Fruit fly (Drosophila melanogaster): Measurements from ENCODE around the gene CG3397.

The CG3397 gene

DNA sequence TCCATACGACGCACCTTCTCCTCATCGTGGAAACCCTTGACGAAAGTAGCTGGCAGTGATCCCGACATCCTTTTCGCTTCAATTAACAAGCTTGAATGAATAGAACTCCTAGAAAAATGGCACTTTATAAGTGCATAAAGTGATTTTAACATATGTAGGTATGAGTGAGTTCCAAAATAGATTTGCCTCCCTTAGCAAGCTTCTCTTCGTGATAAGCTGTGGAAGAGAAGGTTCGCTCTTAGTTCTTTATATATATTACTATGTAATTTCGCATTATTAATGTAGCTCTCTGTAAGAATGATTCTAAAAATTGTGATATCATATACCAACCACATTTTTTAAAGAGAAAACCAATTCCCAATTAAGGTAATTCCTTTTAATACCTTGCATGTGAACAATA is at the start of gene CG3397:
Gene CG3397 (minus strand): TSS at position 101 of the 400 bp plus-strand sequence.
- TF ChIP-seq CTCF (optimal IDR thresholded peaks at IDR 0.05) (no peak), CG8478 (optimal IDR thresholded peaks at IDR 0.05) (no peak)

DNA sequence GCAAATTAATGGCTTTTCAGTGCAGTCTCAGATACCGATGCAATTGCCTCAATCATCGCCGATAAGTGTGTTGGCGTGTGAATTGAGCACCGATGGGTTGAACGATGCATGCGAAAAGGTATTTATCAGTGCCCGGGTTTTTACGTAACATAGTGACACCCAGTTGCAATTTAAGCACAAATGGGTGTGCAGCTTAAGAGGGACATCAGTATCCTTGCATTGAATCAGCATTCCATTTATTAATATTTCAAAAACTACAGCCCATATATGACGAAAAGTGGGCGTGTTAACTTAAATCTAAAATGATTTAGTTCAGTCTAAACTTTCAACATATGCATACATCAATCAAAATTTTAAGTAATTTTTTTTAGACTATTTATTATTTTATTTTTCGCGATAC is 48.5 kb upstream of the CG3397 start, which contains the start of gene ssp5:
Gene ssp5 (plus strand): TSS at position 301 of the 400 bp plus-strand sequence.
- TF ChIP-seq CTCF (optimal IDR thresholded peaks at IDR 0.05): no peak
- TF ChIP-seq CG8478 (optimal IDR thresholded peaks at IDR 0.05): no peak

- TF ChIP-seq CG8478 (optimal IDR thresholded peaks at IDR 0.05) (no peak), CTCF (optimal IDR thresholded peaks at IDR 0.05) (no peak)
Measured at dm6 chr3R:12031657-12032056, 47.3 kb upstream of the CG3397 start, which contains the start of the genes CG31358, CG42504 and CG42505. TSS of gene CG31358 (minus strand) at chr3R:12031757. TSS of gene CG42504 (minus strand) at chr3R:12031757. TSS of gene CG42505 (minus strand) at chr3R:12031757.

dm6 chr3R:12020987-12021386 is 36.6 kb upstream of the CG3397 start:
- TF ChIP-seq CTCF (optimal IDR thresholded peaks at IDR 0.05): no peak
- TF ChIP-seq CG8478 (optimal IDR thresholded peaks at IDR 0.05): no peak

- TF ChIP-seq CG8478 (optimal IDR thresholded peaks at IDR 0.05): no peak
- no peak for TF ChIP-seq CTCF (optimal IDR thresholded peaks at IDR 0.05)
Measured at dm6 chr3R:12016828-12017280, 32.5 kb upstream of the CG3397 start, which contains the start of the genes DCAF12 and Spt3. TSS of gene DCAF12 (minus strand) at chr3R:12017031. TSS of gene Spt3 (plus strand) at chr3R:12017156.

DNA sequence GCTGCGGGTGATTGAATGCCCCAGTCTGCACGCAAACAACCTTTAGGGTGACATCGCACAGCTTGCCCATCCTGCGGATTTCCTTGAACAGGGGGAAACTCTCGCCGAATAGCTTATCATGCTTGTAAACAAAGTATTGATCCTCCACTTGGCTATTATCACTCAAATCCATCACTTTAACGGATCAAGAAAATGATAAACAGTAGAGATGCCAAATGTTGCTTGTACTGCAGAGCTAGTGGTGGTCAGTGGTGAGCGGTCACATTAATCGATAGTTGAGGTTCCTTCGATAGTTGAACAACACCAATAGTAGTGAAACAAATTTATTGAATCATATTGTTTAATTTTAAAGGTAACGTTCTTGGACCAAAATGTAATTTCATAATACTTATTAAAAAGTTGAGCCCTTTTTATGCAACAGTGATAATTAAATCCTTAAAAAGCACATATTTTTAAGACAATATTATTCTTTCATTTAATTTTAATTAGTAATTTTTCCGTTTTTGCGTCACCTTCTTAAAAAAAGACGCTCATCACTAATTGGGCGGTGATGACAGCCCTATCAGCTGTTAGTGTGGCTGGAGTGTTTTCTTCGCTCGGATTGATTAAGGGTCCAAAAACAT is 26.0 kb upstream of the CG3397 start, which contains the start of the genes KLHL18 and GCC185:
Gene KLHL18 (minus strand): TSS at position 233 of the 623 bp plus-strand sequence.
Gene GCC185 (plus strand): TSS at position 571 of the 623 bp plus-strand sequence.
- no peak for TF ChIP-seq CG8478 (optimal IDR thresholded peaks at IDR 0.05)
- TF ChIP-seq CTCF (optimal IDR thresholded peaks at IDR 0.05): no peak

- TF ChIP-seq CTCF (optimal IDR thresholded peaks at IDR 0.05) (no peak), CG8478 (optimal IDR thresholded peaks at IDR 0.05) (no peak)
Measured at dm6 chr3R:12006417-12006816, 22.1 kb upstream of the CG3397 start.

- TF ChIP-seq CTCF (optimal IDR thresholded peaks at IDR 0.05): no peak
- TF ChIP-seq CG8478 (optimal IDR thresholded peaks at IDR 0.05): no peak
Measured at dm6 chr3R:12005417-12005816, 21.1 kb upstream of the CG3397 start, which contains the start of gene Tk. TSS of gene Tk (minus strand) at chr3R:12005473.

DNA sequence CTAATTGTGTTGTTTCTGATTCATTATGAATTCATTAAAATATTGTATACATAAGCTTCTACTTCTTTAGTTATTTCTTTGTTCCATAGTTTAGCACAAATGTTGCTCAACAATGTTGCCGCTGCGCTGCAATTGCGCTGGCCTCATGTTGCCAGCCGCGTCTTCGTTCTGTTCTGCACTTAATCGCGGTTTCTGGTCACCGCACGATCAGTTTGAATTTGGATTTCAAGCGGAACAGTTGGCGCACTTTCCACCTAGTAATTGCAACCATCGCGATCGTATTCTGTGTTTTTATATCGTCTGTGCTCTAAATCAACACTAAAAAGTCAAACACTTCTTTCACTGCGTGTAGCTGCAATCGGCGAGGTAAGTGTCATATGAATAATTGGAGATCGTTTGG is 14.7 kb upstream of the CG3397 start, which contains the start of gene Ect3:
Gene Ect3 (plus strand): TSS at position 205 of the 400 bp plus-strand sequence.
- TF ChIP-seq CG8478 (optimal IDR thresholded peaks at IDR 0.05) (no peak), CTCF (optimal IDR thresholded peaks at IDR 0.05) (no peak)

- no peak for TF ChIP-seq CG8478 (optimal IDR thresholded peaks at IDR 0.05)
- no peak for TF ChIP-seq CTCF (optimal IDR thresholded peaks at IDR 0.05)
Measured at dm6 chr3R:11998130-11998529, 13.8 kb upstream of the CG3397 start.

DNA sequence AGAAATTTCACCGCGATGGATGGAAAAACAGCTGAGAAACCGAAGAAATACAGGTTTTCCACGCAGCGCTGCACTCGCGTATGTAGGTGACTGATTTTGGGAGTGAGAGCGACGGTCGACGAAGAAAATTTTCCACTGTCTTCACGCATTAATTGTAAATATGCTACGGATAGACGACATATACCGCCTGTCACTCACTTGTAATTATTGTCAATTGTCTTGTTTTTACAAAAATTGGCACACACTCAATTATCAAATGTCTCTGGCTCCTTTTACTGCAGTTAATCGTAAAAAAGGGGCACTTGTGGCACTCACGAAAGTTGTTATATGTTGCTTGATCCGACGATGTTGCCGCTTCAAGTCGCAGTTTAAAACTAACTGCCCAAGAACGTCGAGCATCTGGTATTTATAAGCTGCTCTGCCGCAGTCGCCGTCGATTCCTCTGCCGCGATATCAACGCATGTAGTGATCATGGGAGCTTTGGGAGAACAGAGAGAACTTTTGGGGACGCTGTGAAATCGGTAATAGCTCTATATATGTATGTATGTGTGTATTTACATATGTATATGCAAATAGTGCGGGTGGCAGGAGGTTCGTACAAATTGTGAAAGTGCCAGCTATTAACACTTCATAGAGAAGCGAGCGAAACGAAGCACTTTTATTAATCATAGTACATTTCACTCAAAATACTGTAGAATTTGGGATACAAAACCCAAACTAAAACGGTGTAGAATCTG is 8.8 kb upstream of the CG3397 start, which contains the start of gene mfas:
Gene mfas (minus strand): TSS at position 382 of the 737 bp plus-strand sequence.
- TF ChIP-seq CTCF (optimal IDR thresholded peaks at IDR 0.05): no peak
- TF ChIP-seq CG8478 (optimal IDR thresholded peaks at IDR 0.05): no peak

DNA sequence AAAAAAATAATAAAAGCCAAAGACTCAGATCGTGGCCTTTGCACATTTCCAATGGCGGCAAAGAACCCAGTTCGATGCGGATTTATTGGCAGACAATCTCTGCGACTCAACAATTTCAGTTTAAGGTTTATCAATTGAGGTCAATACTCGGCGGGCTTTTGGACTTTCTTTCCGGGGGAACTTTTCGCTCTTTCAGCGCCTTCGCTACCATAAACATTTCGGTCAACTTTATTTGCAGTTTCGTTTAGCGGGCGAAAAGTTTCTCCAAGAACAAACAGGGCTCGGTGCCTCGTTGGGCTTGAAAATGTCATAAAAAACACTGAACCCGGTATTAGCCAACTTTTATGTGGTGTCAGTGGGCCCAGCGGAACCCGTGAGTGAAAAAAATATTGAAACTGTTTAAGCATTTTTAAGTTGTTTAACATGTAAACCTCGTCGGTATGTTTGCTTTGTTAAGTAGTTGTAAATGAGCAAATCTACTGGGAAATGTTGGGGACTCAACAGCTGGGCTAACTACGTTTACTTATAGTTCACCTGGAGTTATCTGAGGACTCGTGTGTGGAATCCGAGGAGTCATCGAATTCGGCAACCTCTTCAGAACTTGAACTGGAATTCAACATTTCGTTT is 7.3 kb upstream of the CG3397 start:
- TF ChIP-seq CG8478 (optimal IDR thresholded peaks at IDR 0.05) (no peak), CTCF (optimal IDR thresholded peaks at IDR 0.05) (no peak)

dm6 chr3R:11989996-11990395 is 5.7 kb upstream of the CG3397 start:
- TF ChIP-seq CTCF (optimal IDR thresholded peaks at IDR 0.05) (no peak), CG8478 (optimal IDR thresholded peaks at IDR 0.05) (no peak)

DNA sequence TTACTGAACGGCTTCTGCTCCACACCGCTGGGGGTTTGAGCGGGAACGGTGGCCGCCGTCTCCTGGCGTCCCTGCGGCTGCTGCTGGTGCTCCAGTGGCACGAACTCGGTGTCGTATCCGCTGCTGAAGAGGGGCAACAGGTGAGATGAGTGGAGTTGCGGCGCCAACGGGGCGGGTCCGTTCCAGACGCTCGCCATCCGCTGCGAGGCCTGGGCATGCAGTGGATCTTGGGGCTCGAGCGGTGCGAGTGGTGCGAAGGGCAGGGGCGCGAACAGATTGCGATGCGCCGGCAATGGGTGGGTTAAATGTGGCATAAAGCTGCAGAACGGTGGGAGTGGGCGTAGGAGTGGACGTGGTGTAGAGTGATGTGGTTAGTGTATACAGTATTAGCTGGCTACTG is 4.9 kb upstream of the CG3397 start:
- TF ChIP-seq CG8478 (optimal IDR thresholded peaks at IDR 0.05): no peak

DNA sequence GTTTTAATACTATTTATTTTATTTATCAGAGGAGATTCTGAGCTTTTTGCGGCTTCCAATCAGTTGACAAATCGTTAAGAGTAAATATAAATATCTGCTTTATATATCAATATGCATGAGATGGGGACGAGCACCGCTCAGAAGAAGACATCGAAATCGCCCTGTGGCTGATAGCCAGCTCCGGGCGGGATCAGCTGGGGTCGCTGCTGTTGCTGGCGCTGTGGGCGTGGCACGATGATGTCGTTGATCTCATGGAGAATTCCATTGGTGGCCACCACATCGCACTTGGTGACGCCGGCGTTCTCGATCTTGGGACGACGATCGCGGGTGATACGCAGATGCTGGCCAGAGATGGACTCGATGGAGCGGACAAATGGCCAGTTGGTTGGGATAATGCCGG is 521 bp upstream of the CG3397 start:
- TF ChIP-seq CTCF (optimal IDR thresholded peaks at IDR 0.05) (no peak), CG8478 (optimal IDR thresholded peaks at IDR 0.05) (no peak)
